Worm (Caenorhabditis elegans) whole organism, midembryonic: ENCODE measurements around the gene F48C5.2.

Source experiments
- flt-1 ChIP-seq: fragments of 200-800 bp; sonication (Bioruptor generic); IDR thresholded peaks from 2 replicates; pipeline ENCODE4 v1.3.6; 2022; ENCODE audit warnings: missing genetic modification characterization, missing compliant biosample characterization
- ref-1 ChIP-seq: fragments of 200-800 bp; sonication (Bioruptor generic); conservative IDR thresholded peaks from 2 replicates; pipeline ENCODE4 v1.3.6; 2022; ENCODE audit warnings: missing genetic modification reagents, missing genetic modification characterization, missing compliant biosample characterization

ce11 chrX:11471409-11471808 lies 17.3 kb upstream of the F48C5.2 start:
- TF ChIP-seq flt-1 (GFP tag; lab: Robert Waterston, UW) (no peak), ref-1 (GFP tag; lab: Robert Waterston, UW) (no peak)
